Worm (Caenorhabditis elegans): ENCODE results near the gene mdt-15.

mdt-15 gene

ce11 chrIII:5832442-5832841 lies 1.1 kb downstream of the mdt-15 start:
- TF ChIP-seq ceh-13 (GFP tag; optimal IDR thresholded peaks at IDR 0.05) (no peak), tra-4 (tag; optimal IDR thresholded peaks at IDR 0.05) (no peak), aly-1 (tag; optimal IDR thresholded peaks at IDR 0.05) (no peak), ets-7 (tag; optimal IDR thresholded peaks at IDR 0.05) (no peak), hnd-1 (tag; optimal IDR thresholded peaks at IDR 0.05) (no peak), pes-1 (GFP tag; IDR thresholded peaks at IDR 0.05) (no peak), ama-1 (optimal IDR thresholded peaks at IDR 0.05) (no peak), F13C5.2 (tag; optimal IDR thresholded peaks at IDR 0.05) (no peak), hmbx-1 (tag; optimal IDR thresholded peaks at IDR 0.05) (no peak), sea-1 (GFP tag; conservative IDR thresholded peaks at IDR 0.05) (no peak), flt-1 (GFP tag; IDR thresholded peaks at IDR 0.05) (no peak), hmg-4 (GFP tag; optimal IDR thresholded peaks at IDR 0.05) (no peak)

ce11 chrIII:5828065-5828464 lies 5.5 kb downstream of the mdt-15 start:
- TF ChIP-seq scrt-1 (GFP tag; IDR thresholded peaks at IDR 0.05): no peak
- no peak for TF ChIP-seq ceh-36 (tag; optimal IDR thresholded peaks at IDR 0.05)
- TF ChIP-seq B0310.2 (tag; optimal IDR thresholded peaks at IDR 0.05): no peak
- no peak for TF ChIP-seq ceh-13 (GFP tag; optimal IDR thresholded peaks at IDR 0.05)
- no peak for TF ChIP-seq ets-7 (tag; optimal IDR thresholded peaks at IDR 0.05)
- no peak for TF ChIP-seq tbx-11 (GFP tag; IDR thresholded peaks at IDR 0.05)
- TF ChIP-seq ama-1 (optimal IDR thresholded peaks at IDR 0.05): no peak
- TF ChIP-seq tbx-37 (GFP tag; conservative IDR thresholded peaks at IDR 0.05): no peak
- no peak for TF ChIP-seq sea-1 (GFP tag; conservative IDR thresholded peaks at IDR 0.05)
- TF ChIP-seq flt-1 (GFP tag; IDR thresholded peaks at IDR 0.05): no peak

ce11 chrIII:5826895-5827437 lies 6.6 kb downstream of the mdt-15 start:
- TF ChIP-seq ama-1 (optimal IDR thresholded peaks at IDR 0.05): no peak
- TF ChIP-seq pes-1 (GFP tag; IDR thresholded peaks at IDR 0.05): no peak
- no peak for TF ChIP-seq scrt-1 (GFP tag; IDR thresholded peaks at IDR 0.05)
- no peak for TF ChIP-seq aly-1 (tag; optimal IDR thresholded peaks at IDR 0.05)
- no peak for TF ChIP-seq sea-1 (GFP tag; conservative IDR thresholded peaks at IDR 0.05)
- TF ChIP-seq hnd-1 (tag; optimal IDR thresholded peaks at IDR 0.05): no peak
- no peak for TF ChIP-seq tra-4 (tag; optimal IDR thresholded peaks at IDR 0.05)
- no peak for TF ChIP-seq flt-1 (GFP tag; IDR thresholded peaks at IDR 0.05)
- TF ChIP-seq tbx-11 (GFP tag; IDR thresholded peaks at IDR 0.05): no peak
- TF ChIP-seq tbx-37 (GFP tag; conservative IDR thresholded peaks at IDR 0.05): no peak
- TF ChIP-seq hmg-4 (GFP tag; optimal IDR thresholded peaks at IDR 0.05): no peak
- no peak for TF ChIP-seq ceh-36 (tag; optimal IDR thresholded peaks at IDR 0.05)
- TF ChIP-seq ets-7 (tag; optimal IDR thresholded peaks at IDR 0.05): no peak
- TF ChIP-seq ceh-13 (GFP tag; optimal IDR thresholded peaks at IDR 0.05): no peak
- no peak for TF ChIP-seq F13C5.2 (tag; optimal IDR thresholded peaks at IDR 0.05)
- no peak for TF ChIP-seq B0310.2 (tag; optimal IDR thresholded peaks at IDR 0.05)
- no peak for TF ChIP-seq hmbx-1 (tag; optimal IDR thresholded peaks at IDR 0.05)

- TF ChIP-seq scrt-1 (GFP tag; IDR thresholded peaks at IDR 0.05) (no peak), ets-7 (tag; optimal IDR thresholded peaks at IDR 0.05) (no peak), F13C5.2 (tag; optimal IDR thresholded peaks at IDR 0.05) (no peak)
These were observed 9.0 kb downstream of the mdt-15 start for ce11 chrIII:5824450-5824972.

- TF ChIP-seq tra-4 (tag; optimal IDR thresholded peaks at IDR 0.05): no peak
- no peak for TF ChIP-seq tbx-37 (GFP tag; conservative IDR thresholded peaks at IDR 0.05)
These were observed 9.9 kb downstream of the mdt-15 start, which contains the start of gene R12B2.8 for ce11 chrIII:5823617-5824016. Gene R12B2.8, plus strand, starts transcription at chrIII:5823917.

ce11 chrIII:5822816-5823215 lies 10.7 kb downstream of the mdt-15 start:
- TF ChIP-seq ets-7 (tag; optimal IDR thresholded peaks at IDR 0.05) (no peak), ama-1 (optimal IDR thresholded peaks at IDR 0.05) (no peak), tra-4 (tag; optimal IDR thresholded peaks at IDR 0.05) (no peak), tbx-11 (GFP tag; IDR thresholded peaks at IDR 0.05) (no peak), pes-1 (GFP tag; IDR thresholded peaks at IDR 0.05) (no peak), flt-1 (GFP tag; IDR thresholded peaks at IDR 0.05) (no peak), hmbx-1 (tag; optimal IDR thresholded peaks at IDR 0.05) (no peak), ceh-13 (GFP tag; optimal IDR thresholded peaks at IDR 0.05) (no peak), F13C5.2 (tag; optimal IDR thresholded peaks at IDR 0.05) (no peak), hmg-4 (GFP tag; optimal IDR thresholded peaks at IDR 0.05) (no peak), ceh-36 (tag; optimal IDR thresholded peaks at IDR 0.05) (no peak), B0310.2 (tag; optimal IDR thresholded peaks at IDR 0.05) (no peak), tbx-37 (GFP tag; conservative IDR thresholded peaks at IDR 0.05) (no peak)

- TF ChIP-seq ceh-36 (tag; optimal IDR thresholded peaks at IDR 0.05): no peak
- TF ChIP-seq aly-1 (tag; optimal IDR thresholded peaks at IDR 0.05): no peak
- no peak for TF ChIP-seq ets-7 (tag; optimal IDR thresholded peaks at IDR 0.05)
- no peak for TF ChIP-seq F13C5.2 (tag; optimal IDR thresholded peaks at IDR 0.05)
- TF ChIP-seq B0310.2 (tag; optimal IDR thresholded peaks at IDR 0.05): no peak
- no peak for TF ChIP-seq hmbx-1 (tag; optimal IDR thresholded peaks at IDR 0.05)
- no peak for TF ChIP-seq hnd-1 (tag; optimal IDR thresholded peaks at IDR 0.05)
These were observed 17.6 kb downstream of the mdt-15 start, which contains the start of gene sma-4 for ce11 chrIII:5815932-5816331. Gene sma-4, plus strand, starts transcription at chrIII:5816232.

ce11 chrIII:5814799-5815198 lies 18.8 kb downstream of the mdt-15 start, which contains the start of gene R12B2.7:
Gene R12B2.7, plus strand, starts transcription at chrIII:5815045.
- TF ChIP-seq B0310.2 (tag; optimal IDR thresholded peaks at IDR 0.05) (no peak), sea-1 (GFP tag; conservative IDR thresholded peaks at IDR 0.05) (no peak), ceh-13 (GFP tag; optimal IDR thresholded peaks at IDR 0.05) (no peak), hmbx-1 (tag; optimal IDR thresholded peaks at IDR 0.05) (no peak), tbx-37 (GFP tag; conservative IDR thresholded peaks at IDR 0.05) (no peak), pes-1 (GFP tag; IDR thresholded peaks at IDR 0.05) (no peak), ama-1 (optimal IDR thresholded peaks at IDR 0.05) (no peak), tbx-11 (GFP tag; IDR thresholded peaks at IDR 0.05) (no peak), hmg-4 (GFP tag; optimal IDR thresholded peaks at IDR 0.05) (no peak), hnd-1 (tag; optimal IDR thresholded peaks at IDR 0.05) (no peak), ceh-36 (tag; optimal IDR thresholded peaks at IDR 0.05) (no peak), flt-1 (GFP tag; IDR thresholded peaks at IDR 0.05) (no peak), ets-7 (tag; optimal IDR thresholded peaks at IDR 0.05) (no peak), aly-1 (tag; optimal IDR thresholded peaks at IDR 0.05) (no peak), tra-4 (tag; optimal IDR thresholded peaks at IDR 0.05) (no peak), F13C5.2 (tag; optimal IDR thresholded peaks at IDR 0.05) (no peak), scrt-1 (GFP tag; IDR thresholded peaks at IDR 0.05) (no peak)
